Fruit fly (Drosophila melanogaster): ENCODE measurements around the gene CG11670.

- no peak for TF ChIP-seq psq (optimal IDR thresholded peaks at IDR 0.05)
- TF ChIP-seq CG8478 (optimal IDR thresholded peaks at IDR 0.05): no peak
Measured at dm6 chr3R:13073174-13073573, 31.3 kb downstream of the CG11670 start.

Data from whole organism.